Fruit fly (Drosophila melanogaster) whole organism, wandering third instar larva: Measurements from ENCODE around the gene UbcE2H.

Experiments used
- Abd-B ChIP-seq: fragments of >200 bp; optimal IDR thresholded peaks from 2 replicates; lab custom pipeline; 2017; ENCODE audit warnings: missing biosample characterization, missing genetic modification characterization
- CG32264 ChIP-seq: fragments of 200-800 bp; sonication (Bioruptor generic); optimal IDR thresholded peaks from 2 replicates; lab custom pipeline; 2016; ENCODE audit warnings: missing biosample characterization, missing genetic modification characterization
- CG9705 ChIP-seq: fragments of 200-800 bp; sonication (Bioruptor generic); optimal IDR thresholded peaks from 2 replicates; lab custom pipeline; 2018; ENCODE audit warnings: missing biosample characterization, mild to moderate bottlenecking, missing genetic modification characterization
- CrebA ChIP-seq: fragments of 200-800 bp; sonication (Bioruptor generic); optimal IDR thresholded peaks from 2 replicates; lab custom pipeline; 2016; ENCODE audit warnings: missing biosample characterization, mild to moderate bottlenecking, missing genetic modification characterization, borderline replicate concordance
- Dfd ChIP-seq: fragments of >200 bp; optimal IDR thresholded peaks from 2 replicates; lab custom pipeline; 2017; ENCODE audit warnings: missing biosample characterization, missing genetic modification characterization
- Dif ChIP-seq: fragments of 200-275, 200-300 bp; sonication (Bioruptor generic); optimal IDR thresholded peaks from 2 replicates; lab custom pipeline; 2018; ENCODE audit warnings: missing biosample characterization, missing genetic modification characterization; ENCODE audit not compliant: partially characterized antibody
- GATAd ChIP-seq: sonication (Bioruptor generic); optimal IDR thresholded peaks from 2 replicates; lab custom pipeline; 2016; ENCODE audit warnings: missing biosample characterization, missing genetic modification characterization
- HLH106 ChIP-seq: fragments of 200-800 bp; optimal IDR thresholded peaks from 3 replicates; lab custom pipeline; 2019; ENCODE audit warnings: missing biosample characterization, mild to moderate bottlenecking, missing genetic modification characterization, moderate library complexity
- Hnf4 ChIP-seq: fragments of 200-800 bp; sonication (Bioruptor generic); optimal IDR thresholded peaks from 2 replicates; lab custom pipeline; 2016; ENCODE audit warnings: missing biosample characterization, mild to moderate bottlenecking, missing genetic modification characterization
- Hr78 ChIP-seq: fragments of >200 bp; optimal IDR thresholded peaks from 2 replicates; lab custom pipeline; 2017; ENCODE audit warnings: missing biosample characterization, missing genetic modification characterization
- Hr83 ChIP-seq: fragments of 200-300 bp; sonication (Bioruptor generic); optimal IDR thresholded peaks from 2 replicates; lab custom pipeline; 2016; ENCODE audit warnings: missing biosample characterization, mild to moderate bottlenecking, missing genetic modification characterization, moderate library complexity; ENCODE audit not compliant: poor library complexity, severe bottlenecking
- Jra ChIP-seq: sonication (Bioruptor generic); optimal IDR thresholded peaks from 2 replicates; lab custom pipeline; 2016; ENCODE audit warnings: missing biosample characterization, missing genetic modification characterization
- Mio ChIP-seq: sonication (Bioruptor generic); optimal IDR thresholded peaks from 2 replicates; lab custom pipeline; 2016; ENCODE audit warnings: missing biosample characterization, missing genetic modification characterization
- Myc ChIP-seq: fragments of >200 bp; optimal IDR thresholded peaks from 2 replicates; lab custom pipeline; 2017
- N ChIP-seq: fragments of >200 bp; optimal IDR thresholded peaks from 2 replicates; lab custom pipeline; 2018; ENCODE audit warnings: missing biosample characterization, missing external identifiers, missing genetic modification characterization
- OdsH ChIP-seq: fragments of 200-800 bp; sonication (Bioruptor generic); optimal IDR thresholded peaks from 2 replicates; lab custom pipeline; 2016; ENCODE audit warnings: missing biosample characterization, mild to moderate bottlenecking, missing genetic modification characterization
- Rel ChIP-seq, 2 experiments: fragments of 200-800 bp; sonication (Bioruptor generic) in 1 of 2; optimal IDR thresholded peaks; 2 replicates in 1 of 2; 3 replicates in 1 of 2; lab custom pipeline; 2016 to 2019; ENCODE audit warnings: mild to moderate bottlenecking in 2 of 2, missing biosample characterization in 2 of 2, missing genetic modification characterization in 2 of 2, moderate library complexity in 1 of 2
- Sp1 ChIP-seq: fragments of 200-800 bp; sonication (Bioruptor generic); optimal IDR thresholded peaks from 3 replicates; lab custom pipeline; 2019; ENCODE audit warnings: missing biosample characterization, mild to moderate bottlenecking, missing genetic modification characterization, moderate library complexity
- Vsx2 ChIP-seq: fragments of 200-300, 225-300 bp; sonication (Bioruptor generic); optimal IDR thresholded peaks from 2 replicates; lab custom pipeline; 2018; ENCODE audit warnings: missing biosample characterization, missing genetic modification characterization; ENCODE audit not compliant: partially characterized antibody
- br ChIP-seq: fragments of 200-800 bp; sonication (Bioruptor generic); optimal IDR thresholded peaks from 2 replicates; lab custom pipeline; 2016; ENCODE audit warnings: missing biosample characterization, missing genetic modification characterization
- brk ChIP-seq: fragments of 200-800 bp; sonication (Bioruptor generic); optimal IDR thresholded peaks from 2 replicates; lab custom pipeline; 2016; ENCODE audit warnings: missing biosample characterization, mild to moderate bottlenecking, missing genetic modification characterization
- dl ChIP-seq, 2 experiments: fragments of 175-275, 200-275 bp in 1 of 2; fragments of 200-275 bp in 1 of 2; sonication (Bioruptor generic); optimal IDR thresholded peaks; lab custom pipeline; 2018; ENCODE audit warnings: mild to moderate bottlenecking in 2 of 2, missing biosample characterization in 2 of 2, missing genetic modification characterization in 2 of 2, moderate library complexity in 2 of 2; ENCODE audit not compliant: partially characterized antibody in 2 of 2, insufficient read depth in 1 of 2
- dmrt93B ChIP-seq: fragments of 200-800 bp; sonication (Bioruptor generic); optimal IDR thresholded peaks from 2 replicates; lab custom pipeline; 2018; ENCODE audit warnings: missing biosample characterization, mild to moderate bottlenecking, missing genetic modification characterization
- dsf ChIP-seq: sonication (Bioruptor generic); optimal IDR thresholded peaks from 2 replicates; lab custom pipeline; 2016; ENCODE audit warnings: missing biosample characterization, missing genetic modification characterization, borderline replicate concordance
- ey ChIP-seq: fragments of 200-800 bp; sonication (Bioruptor generic); optimal IDR thresholded peaks from 2 replicates; lab custom pipeline; 2016; ENCODE audit warnings: missing biosample characterization, missing genetic modification characterization
- foxo ChIP-seq, 2 experiments: fragments of 200-800 bp; sonication (Bioruptor generic); optimal IDR thresholded peaks; 2 replicates in 1 of 2; 3 replicates in 1 of 2; lab custom pipeline; 2016 to 2017; ENCODE audit warnings: missing biosample characterization in 2 of 2, missing genetic modification characterization in 2 of 2
- fru ChIP-seq: fragments of 200-800 bp; sonication (Bioruptor generic); optimal IDR thresholded peaks from 3 replicates; lab custom pipeline; 2016; ENCODE audit warnings: missing biosample characterization, mild to moderate bottlenecking, missing genetic modification characterization
- h ChIP-seq: fragments of 200-800 bp; sonication (Bioruptor generic); optimal IDR thresholded peaks from 3 replicates; lab custom pipeline; 2016; ENCODE audit warnings: missing biosample characterization, mild to moderate bottlenecking, missing genetic modification characterization
- jim ChIP-seq: fragments of 175-275, 200-325 bp; sonication (Bioruptor generic); optimal IDR thresholded peaks from 2 replicates; lab custom pipeline; 2016; ENCODE audit warnings: missing biosample characterization, mild to moderate bottlenecking, missing genetic modification characterization
- lola ChIP-seq: fragments of >200 bp; optimal IDR thresholded peaks from 2 replicates; lab custom pipeline; 2017; ENCODE audit warnings: missing biosample characterization, missing genetic modification characterization
- pan ChIP-seq: fragments of >200 bp; optimal IDR thresholded peaks from 2 replicates; lab custom pipeline; 2017
- psq ChIP-seq: fragments of 200-800 bp; sonication (Bioruptor generic); optimal IDR thresholded peaks from 3 replicates; lab custom pipeline; 2017; ENCODE audit warnings: missing biosample characterization, mild to moderate bottlenecking, missing genetic modification characterization, moderate library complexity
- rgr ChIP-seq: fragments of 200-800 bp; sonication (Bioruptor generic); optimal IDR thresholded peaks from 3 replicates; lab custom pipeline; 2016; ENCODE audit warnings: missing biosample characterization, mild to moderate bottlenecking, missing genetic modification characterization
- sage ChIP-seq: fragments of 200-800 bp; sonication (Bioruptor generic); optimal IDR thresholded peaks from 2 replicates; lab custom pipeline; 2016; ENCODE audit warnings: missing biosample characterization, mild to moderate bottlenecking, missing genetic modification characterization
- sv ChIP-seq: fragments of 200-800 bp; sonication (Bioruptor generic); optimal IDR thresholded peaks from 3 replicates; lab custom pipeline; 2016; ENCODE audit warnings: missing biosample characterization, missing genetic modification characterization
- tai ChIP-seq: sonication (Bioruptor generic); optimal IDR thresholded peaks from 2 replicates; lab custom pipeline; 2016; ENCODE audit warnings: missing biosample characterization, missing genetic modification characterization
- usp ChIP-seq: fragments of >200 bp; optimal IDR thresholded peaks from 2 replicates; lab custom pipeline; 2017; ENCODE audit warnings: missing biosample characterization, missing genetic modification characterization
- woc ChIP-seq: sonication (Bioruptor generic); optimal IDR thresholded peaks from 2 replicates; lab custom pipeline; 2016; ENCODE audit warnings: missing biosample characterization, mild to moderate bottlenecking, missing genetic modification characterization

The UbcE2H gene

DNA sequence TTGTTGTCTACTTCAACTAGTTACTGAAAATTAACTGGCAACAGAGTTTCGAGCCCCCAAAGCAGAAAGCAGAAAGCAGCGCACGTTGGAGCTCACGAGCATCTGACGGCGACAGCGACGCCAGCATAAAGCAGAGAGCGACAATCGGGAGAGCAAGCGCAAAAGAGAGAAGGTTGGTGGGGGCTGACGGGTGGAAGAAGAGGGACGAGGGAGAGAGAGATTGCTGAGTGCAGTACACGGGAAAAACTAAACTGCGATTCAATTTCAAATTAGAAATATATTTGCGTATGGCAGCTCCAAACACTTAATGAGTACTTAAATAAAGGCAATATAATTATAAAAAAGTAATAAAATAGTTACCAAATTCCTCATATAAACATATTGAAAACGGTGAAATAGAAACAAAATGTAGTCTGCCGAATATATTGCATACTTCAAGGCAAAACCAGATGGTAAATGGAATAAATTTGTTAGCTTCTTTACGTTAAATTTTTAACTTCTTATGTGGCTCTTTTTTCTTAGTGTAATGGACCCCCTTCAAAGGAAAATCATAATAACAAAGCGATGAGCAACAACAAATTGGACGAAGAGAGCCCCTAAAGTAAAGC is 1.7 kb downstream of the UbcE2H start:
- TF ChIP-seq Hnf4 (GFP tag; lab: Kevin White, UChicago): peak; percentile 80
- TF ChIP-seq h (GFP tag; lab: Kevin White, UChicago): peak; percentile 93
- TF ChIP-seq pan (lab: Kevin White, UChicago): no peak
- TF ChIP-seq dl (GFP tag; optimal IDR thresholded peaks at IDR 0.05; lab: Kevin White, UChicago; ENCODE audit: insufficient read depth in 1 of 2, partially characterized antibody in 2 of 2): peak; percentile 68 to 81
- peak; percentile 76 for TF ChIP-seq Dfd (GFP tag; lab: Kevin White, UChicago)
- TF ChIP-seq lola (GFP tag; lab: Kevin White, UChicago): no peak
- no peak for TF ChIP-seq Hr78 (GFP tag; lab: Kevin White, UChicago)
- TF ChIP-seq HLH106: peak; percentile 97
- no peak for TF ChIP-seq Mio (GFP tag; lab: Kevin White, UChicago)
- TF ChIP-seq tai: peak; percentile 80
- TF ChIP-seq Rel (GFP tag; optimal IDR thresholded peaks at IDR 0.05; lab: Kevin White, UChicago): no peak
- TF ChIP-seq Rel (tag; optimal IDR thresholded peaks at IDR 0.05; lab: Kevin White, UChicago): peak; percentile 80
- TF ChIP-seq CG32264 (GFP tag; lab: Kevin White, UChicago): peak; percentile 53
- no peak for TF ChIP-seq Hr83 (GFP tag; lab: Kevin White, UChicago)
- peak; percentile 90 for TF ChIP-seq Dif
- TF ChIP-seq ey (GFP tag; lab: Kevin White, UChicago): peak; percentile 86
- TF ChIP-seq GATAd (GFP tag; lab: Kevin White, UChicago): peak; percentile 9
- TF ChIP-seq usp: no peak
- TF ChIP-seq CrebA (GFP tag; lab: Kevin White, UChicago): no peak
- peak; percentile 92 for TF ChIP-seq OdsH (GFP tag; lab: Kevin White, UChicago)
- no peak for TF ChIP-seq jim (GFP tag; lab: Kevin White, UChicago)
- peak; percentile 97 for TF ChIP-seq Sp1 (GFP tag; lab: Kevin White, UChicago)
- TF ChIP-seq sage (GFP tag; lab: Kevin White, UChicago): peak; percentile 89
- TF ChIP-seq brk: peak; percentile 81
- TF ChIP-seq fru (GFP tag; lab: Kevin White, UChicago): peak; percentile 89
- no peak for TF ChIP-seq Vsx2 (GFP tag; lab: Kevin White, UChicago)
- TF ChIP-seq foxo (GFP tag; optimal IDR thresholded peaks at IDR 0.05; lab: Kevin White, UChicago): peak in 1 of 2 experiments; percentile 94
- peak; percentile 89 for TF ChIP-seq br (GFP tag; lab: Kevin White, UChicago)
- peak; percentile 86 for TF ChIP-seq woc
- no peak for TF ChIP-seq N (GFP tag; lab: Kevin White, UChicago)
- TF ChIP-seq Jra (GFP tag; lab: Kevin White, UChicago): peak; percentile 36
- peak; percentile 95 for TF ChIP-seq CG9705 (GFP tag; lab: Kevin White, UChicago)
- TF ChIP-seq Myc: no peak
- peak; percentile 86 for TF ChIP-seq sv
- no peak for TF ChIP-seq Abd-B
- peak; percentile 29 for TF ChIP-seq dsf (GFP tag; lab: Kevin White, UChicago)
- TF ChIP-seq dmrt93B (GFP tag; lab: Kevin White, UChicago): peak; percentile 95
- peak; percentile 92 for TF ChIP-seq psq (GFP tag; lab: Kevin White, UChicago)
- TF ChIP-seq rgr (GFP tag; lab: Kevin White, UChicago): peak; percentile 91

dm6 chrX:8091017-8091620 is 2.7 kb downstream of the UbcE2H start:
- TF ChIP-seq tai: peak; percentile 78
- peak; percentile 93 for TF ChIP-seq psq (GFP tag; lab: Kevin White, UChicago)
- TF ChIP-seq Vsx2 (GFP tag; lab: Kevin White, UChicago): peak; percentile 17
- TF ChIP-seq HLH106: peak; percentile 91
- TF ChIP-seq lola (GFP tag; lab: Kevin White, UChicago): no peak
- no peak for TF ChIP-seq Hr78 (GFP tag; lab: Kevin White, UChicago)
- TF ChIP-seq sv: peak; percentile 98
- TF ChIP-seq dmrt93B (GFP tag; lab: Kevin White, UChicago): peak; percentile 88
- peak; percentile 95 for TF ChIP-seq ey (GFP tag; lab: Kevin White, UChicago)
- peak; percentile 97 for TF ChIP-seq h (GFP tag; lab: Kevin White, UChicago)
- peak; percentile 93 for TF ChIP-seq br (GFP tag; lab: Kevin White, UChicago)
- peak; percentile 92 for TF ChIP-seq Sp1 (GFP tag; lab: Kevin White, UChicago)
- no peak for TF ChIP-seq jim (GFP tag; lab: Kevin White, UChicago)
- no peak for TF ChIP-seq N (GFP tag; lab: Kevin White, UChicago)
- TF ChIP-seq usp: no peak
- no peak for TF ChIP-seq Mio (GFP tag; lab: Kevin White, UChicago)
- peak; percentile 67 for TF ChIP-seq Jra (GFP tag; lab: Kevin White, UChicago)
- peak; percentile 91 for TF ChIP-seq brk
- peak; percentile 75 for TF ChIP-seq CG32264 (GFP tag; lab: Kevin White, UChicago)
- TF ChIP-seq Hnf4 (GFP tag; lab: Kevin White, UChicago): peak; percentile 84
- peak; percentile 66 for TF ChIP-seq Dif
- peak; percentile 96 for TF ChIP-seq rgr (GFP tag; lab: Kevin White, UChicago)
- TF ChIP-seq foxo (GFP tag; optimal IDR thresholded peaks at IDR 0.05; lab: Kevin White, UChicago): peak; percentile 31 to 97
- no peak for TF ChIP-seq dl (GFP tag; optimal IDR thresholded peaks at IDR 0.05; lab: Kevin White, UChicago; ENCODE audit: insufficient read depth in 1 of 2, partially characterized antibody in 2 of 2)
- no peak for TF ChIP-seq Myc
- TF ChIP-seq CrebA (GFP tag; lab: Kevin White, UChicago): no peak
- peak; percentile 20 for TF ChIP-seq dsf (GFP tag; lab: Kevin White, UChicago)
- no peak for TF ChIP-seq pan (lab: Kevin White, UChicago)
- no peak for TF ChIP-seq Abd-B
- TF ChIP-seq GATAd (GFP tag; lab: Kevin White, UChicago): peak; percentile 56
- peak; percentile 99 for TF ChIP-seq fru (GFP tag; lab: Kevin White, UChicago)
- TF ChIP-seq sage (GFP tag; lab: Kevin White, UChicago): peak; percentile 94
- peak; percentile 11 for TF ChIP-seq Hr83 (GFP tag; lab: Kevin White, UChicago)
- peak; percentile 34 for TF ChIP-seq Dfd (GFP tag; lab: Kevin White, UChicago)
- TF ChIP-seq OdsH (GFP tag; lab: Kevin White, UChicago): peak; percentile 96
- TF ChIP-seq CG9705 (GFP tag; lab: Kevin White, UChicago): peak; percentile 32
- peak; percentile 88 for TF ChIP-seq Rel (GFP tag; optimal IDR thresholded peaks at IDR 0.05; lab: Kevin White, UChicago)
- peak; percentile 83 for TF ChIP-seq Rel (tag; optimal IDR thresholded peaks at IDR 0.05; lab: Kevin White, UChicago)
- TF ChIP-seq woc: peak; percentile 91
